Worm (Caenorhabditis elegans) whole organism, young adult: Measurements from ENCODE around the gene uba-1.

ENCODE experiments used
- Y53G8AR.9 ChIP-seq: fragments of 200-800 bp; sonication (Bioruptor generic); conservative IDR thresholded peaks from 2 replicates; pipeline ENCODE4 v1.3.6; 2022; ENCODE audit warnings: missing genetic modification reagents, missing genetic modification characterization, missing compliant biosample characterization
- ama-1 ChIP-seq, 3 experiments: fragments of 150-350 bp in 1 of 3; sonication (generic microtip) in 2 of 3; optimal IDR thresholded peaks; 2 replicates each; lab custom pipeline; 2014 to 2018; ENCODE audit warnings: missing biosample characterization in 2 of 3, missing genetic modification characterization in 2 of 3, missing genetic modification reagents in 2 of 3
- efl-1 ChIP-seq: fragments of 150-350 bp; optimal IDR thresholded peaks from 2 replicates; lab custom pipeline; 2014; ENCODE audit warnings: missing biosample characterization, missing genetic modification reagents, missing genetic modification characterization
- nhr-90 ChIP-seq: sonication (generic microtip); optimal IDR thresholded peaks from 2 replicates; lab custom pipeline; 2016; ENCODE audit warnings: missing genotype, mild to moderate bottlenecking, missing genetic modification characterization, missing compliant biosample characterization
- pha-4 ChIP-seq: fragments of 150-350 bp; sonication (generic microtip); optimal IDR thresholded peaks from 2 replicates; lab custom pipeline; 2014; ENCODE audit warnings: missing biosample characterization, missing genetic modification reagents, missing genetic modification characterization
- rpc-1 ChIP-seq, 2 experiments: fragments of 150-350 bp in 1 of 2; sonication (generic microtip) in 1 of 2; optimal IDR thresholded peaks; 2 replicates each; lab custom pipeline; 2014 to 2018; ENCODE audit warnings: missing biosample characterization in 1 of 2, missing genetic modification characterization in 1 of 2, missing genetic modification reagents in 1 of 2, missing genotype in 1 of 2
- snpc-4 ChIP-seq, 5 experiments: fragments of 150-350 bp in 1 of 5; sonication (generic microtip) in 4 of 5; optimal IDR thresholded peaks; 2 replicates each; lab custom pipeline; 2014 to 2018; ENCODE audit warnings: missing genetic modification characterization in 5 of 5, missing biosample characterization in 3 of 5, antibody characterized with exemption in 2 of 5, mild to moderate bottlenecking in 2 of 5, missing compliant biosample characterization in 2 of 5, missing genotype in 2 of 5, moderate library complexity in 2 of 5, missing genetic modification reagents in 1 of 5
- unc-62 ChIP-seq: fragments of 150-350 bp; optimal IDR thresholded peaks from 2 replicates; lab custom pipeline; 2014; ENCODE audit warnings: missing biosample characterization, missing genetic modification reagents, missing genetic modification characterization

- TF ChIP-seq unc-62 = no peak
- TF ChIP-seq nhr-90 (tag; lab: Kevin White, UChicago) = no peak
- no peak for TF ChIP-seq rpc-1 (optimal IDR thresholded peaks at IDR 0.05; lab: Kevin White, UChicago)
- TF ChIP-seq rpc-1 (tag; optimal IDR thresholded peaks at IDR 0.05; lab: Kevin White, UChicago) = no peak
- no peak for TF ChIP-seq pha-4 (tag; lab: Kevin White, UChicago)
- no peak for TF ChIP-seq Y53G8AR.9
- no peak for TF ChIP-seq snpc-4 (GFP tag; optimal IDR thresholded peaks at IDR 0.05; lab: Kevin White, UChicago)
- peak in 2 of 4 experiments; percentile 62 to 85 for TF ChIP-seq snpc-4 (tag; optimal IDR thresholded peaks at IDR 0.05; lab: Kevin White, UChicago)
- TF ChIP-seq ama-1 (optimal IDR thresholded peaks at IDR 0.05; lab: Kevin White, UChicago) = no peak
- TF ChIP-seq ama-1 (GFP tag; optimal IDR thresholded peaks at IDR 0.05; lab: Kevin White, UChicago) = no peak
- TF ChIP-seq efl-1 = no peak
These were observed 31.4 kb upstream of the uba-1 start for ce11 chrIV:10026129-10026528.
